Worm (Caenorhabditis elegans) whole organism, L3 larva: ENCODE results near the gene pfkb-1.2.

Source experiments
- elt-3 ChIP-seq, 3 experiments: fragments of 150-350 bp in 1 of 3; sonication (generic microtip) in 2 of 3; optimal IDR thresholded peaks; 2 replicates in 2 of 3; 4 replicates in 1 of 3; lab custom pipeline; 2014 to 2017; ENCODE audit warnings: missing biosample characterization in 3 of 3, missing genetic modification characterization in 3 of 3
- lin-15B ChIP-seq: fragments of 150-350 bp; optimal IDR thresholded peaks from 2 replicates; lab custom pipeline; 2014; ENCODE audit warnings: missing biosample characterization, missing genetic modification characterization
- mdl-1 ChIP-seq: fragments of 150-350 bp; optimal IDR thresholded peaks from 2 replicates; lab custom pipeline; 2014; ENCODE audit warnings: missing biosample characterization, missing genetic modification characterization
- nhr-76 ChIP-seq: fragments of 150-350 bp; sonication (generic microtip); optimal IDR thresholded peaks from 5 replicates; lab custom pipeline; 2014; ENCODE audit warnings: missing biosample characterization, missing genetic modification characterization
- pqm-1 ChIP-seq: fragments of 150-350 bp; optimal IDR thresholded peaks from 2 replicates; lab custom pipeline; 2017; ENCODE audit warnings: missing biosample characterization, missing genetic modification characterization, inconsistent platforms
- tbx-2 ChIP-seq: sonication (generic microtip); optimal IDR thresholded peaks from 2 replicates; lab custom pipeline; 2016; ENCODE audit warnings: mild to moderate bottlenecking, missing genetic modification characterization, missing compliant biosample characterization

- TF ChIP-seq lin-15B (no peak), pqm-1 (tag; lab: Kevin White, UChicago) (no peak), elt-3 (tag; optimal IDR thresholded peaks at IDR 0.05; lab: Kevin White, UChicago) (no peak), mdl-1 (tag; lab: Kevin White, UChicago) (no peak), tbx-2 (tag; lab: Kevin White, UChicago) (no peak), nhr-76 (tag; lab: Kevin White, UChicago) (no peak)
These were observed 1.8 kb upstream of the pfkb-1.2 start for ce11 chrIV:5939908-5940307.
